Worm (Caenorhabditis elegans) whole organism, late embryonic: ENCODE data around the gene spp-10.
A peak's percentile ranks its signal among the peaks of the same experiment; 100 is the strongest.

Experiments
- C08G9.2 ChIP-seq: sonication (generic microtip); optimal IDR thresholded peaks from 2 replicates; lab custom pipeline; 2016; ENCODE audit warnings: mild to moderate bottlenecking, missing genetic modification characterization, moderate library complexity, missing compliant biosample characterization
- C38D4.7 ChIP-seq: fragments of 200-800 bp; sonication (Bioruptor generic); optimal IDR thresholded peaks from 2 replicates; lab custom pipeline; 2018; ENCODE audit warnings: mild to moderate bottlenecking, missing genetic modification characterization, moderate library complexity, missing compliant biosample characterization
- F13H6.1 ChIP-seq: sonication (generic microtip); optimal IDR thresholded peaks from 2 replicates; lab custom pipeline; 2016; ENCODE audit warnings: missing genetic modification characterization, missing compliant biosample characterization
- K02D7.2 ChIP-seq: sonication (generic microtip); optimal IDR thresholded peaks from 2 replicates; lab custom pipeline; 2017; ENCODE audit warnings: mild to moderate bottlenecking, missing genetic modification characterization, missing compliant biosample characterization
- T23F11.4 ChIP-seq: fragments of 200-800 bp; sonication (Bioruptor generic); optimal IDR thresholded peaks from 2 replicates; lab custom pipeline; 2018; ENCODE audit warnings: mild to moderate bottlenecking, missing genetic modification characterization, missing compliant biosample characterization
- ceh-14 ChIP-seq: sonication (generic microtip); optimal IDR thresholded peaks from 2 replicates; lab custom pipeline; 2016; ENCODE audit warnings: missing genotype, missing genetic modification characterization, missing compliant biosample characterization
- ceh-18 ChIP-seq: sonication (generic microtip); optimal IDR thresholded peaks from 2 replicates; lab custom pipeline; 2016; ENCODE audit warnings: missing genetic modification characterization, missing compliant biosample characterization
- ceh-19 ChIP-seq: fragments of 200-800 bp; sonication (Bioruptor generic); optimal IDR thresholded peaks from 2 replicates; lab custom pipeline; 2018; ENCODE audit warnings: mild to moderate bottlenecking, missing genetic modification characterization, missing compliant biosample characterization
- ceh-2 ChIP-seq: sonication (generic microtip); optimal IDR thresholded peaks from 2 replicates; lab custom pipeline; 2016; ENCODE audit warnings: missing genotype, missing genetic modification characterization, missing compliant biosample characterization
- ceh-22 ChIP-seq: sonication (generic microtip); optimal IDR thresholded peaks from 2 replicates; lab custom pipeline; 2017; ENCODE audit warnings: missing biosample characterization, missing genetic modification characterization
- ceh-30 ChIP-seq: fragments of 150-350 bp; optimal IDR thresholded peaks from 2 replicates; lab custom pipeline; 2014; ENCODE audit warnings: missing biosample characterization, missing genetic modification characterization
- ceh-31 ChIP-seq: sonication (generic microtip); optimal IDR thresholded peaks from 2 replicates; lab custom pipeline; 2016; ENCODE audit warnings: missing genetic modification characterization, missing compliant biosample characterization
- ceh-45 ChIP-seq: fragments of 200-800 bp; sonication (Bioruptor generic); IDR thresholded peaks from 2 replicates; pipeline ENCODE4 v1.3.6; 2022; ENCODE audit warnings: missing genetic modification reagents, missing genetic modification characterization, missing compliant biosample characterization
- ceh-6 ChIP-seq: fragments of 200-800 bp; sonication (Bioruptor generic); optimal IDR thresholded peaks from 2 replicates; lab custom pipeline; 2018; ENCODE audit warnings: mild to moderate bottlenecking, missing genetic modification characterization, missing compliant biosample characterization
- ceh-9 ChIP-seq: sonication (generic microtip); optimal IDR thresholded peaks from 2 replicates; lab custom pipeline; 2016; ENCODE audit warnings: mild to moderate bottlenecking, missing genetic modification characterization, inconsistent platforms, missing compliant biosample characterization
- dmd-4 ChIP-seq: sonication (generic microtip); optimal IDR thresholded peaks from 2 replicates; lab custom pipeline; 2016; ENCODE audit warnings: borderline replicate concordance, missing genetic modification characterization, missing compliant biosample characterization
- dve-1 ChIP-seq: sonication (generic microtip); optimal IDR thresholded peaks from 2 replicates; lab custom pipeline; 2017; ENCODE audit warnings: antibody characterized with exemption, mild to moderate bottlenecking, missing genetic modification characterization, missing compliant biosample characterization
- elt-2 ChIP-seq: sonication (generic microtip); optimal IDR thresholded peaks from 2 replicates; lab custom pipeline; 2016; ENCODE audit warnings: missing genetic modification reagents, missing genetic modification characterization, missing compliant biosample characterization
- fax-1 ChIP-seq: sonication (generic microtip); optimal IDR thresholded peaks from 2 replicates; lab custom pipeline; 2016; ENCODE audit warnings: missing genotype, missing genetic modification characterization, missing compliant biosample characterization
- fkh-10 ChIP-seq: fragments of 150-350 bp; optimal IDR thresholded peaks from 2 replicates; lab custom pipeline; 2014; ENCODE audit warnings: missing biosample characterization, missing genetic modification reagents, missing genetic modification characterization
- hlh-15 ChIP-seq: sonication (generic microtip); optimal IDR thresholded peaks from 2 replicates; lab custom pipeline; 2016; ENCODE audit warnings: missing genetic modification characterization, missing compliant biosample characterization
- hlh-30 ChIP-seq: sonication (generic microtip); optimal IDR thresholded peaks from 2 replicates; lab custom pipeline; 2017; ENCODE audit warnings: antibody characterized with exemption, missing genetic modification characterization, missing compliant biosample characterization; ENCODE audit not compliant: insufficient read depth
- hlh-6 ChIP-seq: sonication (generic microtip); optimal IDR thresholded peaks from 2 replicates; lab custom pipeline; 2016; ENCODE audit warnings: missing genotype, missing genetic modification characterization, missing compliant biosample characterization
- lim-6 ChIP-seq: sonication (generic microtip); optimal IDR thresholded peaks from 2 replicates; lab custom pipeline; 2016; ENCODE audit warnings: missing genetic modification characterization, missing compliant biosample characterization
- lin-11 ChIP-seq: fragments of 200-800 bp; sonication (Bioruptor generic); optimal IDR thresholded peaks from 2 replicates; lab custom pipeline; 2018; ENCODE audit warnings: mild to moderate bottlenecking, missing genetic modification characterization, missing compliant biosample characterization
- madf-2 ChIP-seq: sonication (generic microtip); optimal IDR thresholded peaks from 2 replicates; lab custom pipeline; 2017; ENCODE audit warnings: missing genetic modification characterization, missing compliant biosample characterization
- mec-3 ChIP-seq: sonication (generic microtip); optimal IDR thresholded peaks from 2 replicates; lab custom pipeline; 2016; ENCODE audit warnings: borderline replicate concordance, missing genetic modification characterization, missing compliant biosample characterization
- nhr-11 ChIP-seq: fragments of 150-350 bp; optimal IDR thresholded peaks from 2 replicates; lab custom pipeline; 2014; ENCODE audit warnings: missing biosample characterization, missing genetic modification characterization
- nhr-232 ChIP-seq: sonication (generic microtip); optimal IDR thresholded peaks from 2 replicates; lab custom pipeline; 2016; ENCODE audit warnings: missing genetic modification characterization, missing compliant biosample characterization
- npax-4 ChIP-seq: sonication (generic microtip); optimal IDR thresholded peaks from 2 replicates; lab custom pipeline; 2016; ENCODE audit warnings: missing genetic modification characterization, missing compliant biosample characterization
- pag-3 ChIP-seq: sonication (generic microtip); optimal IDR thresholded peaks from 2 replicates; lab custom pipeline; 2016; ENCODE audit warnings: missing compliant biosample characterization, missing genetic modification characterization, borderline replicate concordance
- pax-1 ChIP-seq: fragments of 150-350 bp; optimal IDR thresholded peaks from 2 replicates; lab custom pipeline; 2014; ENCODE audit warnings: missing biosample characterization, missing genetic modification characterization
- pqm-1 ChIP-seq: sonication (generic microtip); optimal IDR thresholded peaks from 2 replicates; lab custom pipeline; 2016; ENCODE audit warnings: missing genetic modification characterization, missing compliant biosample characterization
- rnt-1 ChIP-seq: sonication (generic microtip); optimal IDR thresholded peaks from 2 replicates; lab custom pipeline; 2016; ENCODE audit warnings: missing genetic modification characterization, missing compliant biosample characterization
- sdc-2 ChIP-seq: sonication (generic microtip); optimal IDR thresholded peaks from 2 replicates; lab custom pipeline; 2016; ENCODE audit warnings: missing genotype, missing genetic modification characterization, missing compliant biosample characterization
- sox-2 ChIP-seq: fragments of 200-800 bp; sonication (Bioruptor generic); IDR thresholded peaks from 2 replicates; pipeline ENCODE4 v1.3.6; 2022; ENCODE audit warnings: missing genetic modification reagents, missing genetic modification characterization, missing compliant biosample characterization
- tbx-2 ChIP-seq: sonication (generic microtip); optimal IDR thresholded peaks from 2 replicates; lab custom pipeline; 2016; ENCODE audit warnings: missing genetic modification characterization, missing compliant biosample characterization
- tbx-7 ChIP-seq: sonication (generic microtip); optimal IDR thresholded peaks from 2 replicates; lab custom pipeline; 2016; ENCODE audit warnings: missing genotype, missing genetic modification characterization, missing compliant biosample characterization
- ttx-3 ChIP-seq: sonication (generic microtip); optimal IDR thresholded peaks from 2 replicates; lab custom pipeline; 2016; ENCODE audit warnings: missing genetic modification reagents, missing genetic modification characterization, missing compliant biosample characterization
- unc-3 ChIP-seq, 2 experiments: fragments of 200-800 bp in 1 of 2; sonication (Bioruptor generic) in 1 of 2; sonication (generic microtip) in 1 of 2; conservative IDR thresholded peaks in 1 of 2; optimal IDR thresholded peaks in 1 of 2; 2 replicates each; pipeline versions ENCODE4 v1.3.6 to Lab custom; 2016 to 2022; ENCODE audit warnings: missing compliant biosample characterization in 2 of 2, missing genetic modification characterization in 2 of 2, missing genetic modification reagents in 1 of 2
- unc-42 ChIP-seq: sonication (generic microtip); optimal IDR thresholded peaks from 2 replicates; lab custom pipeline; 2016; ENCODE audit warnings: missing genotype, missing genetic modification characterization, missing compliant biosample characterization
- unc-55 ChIP-seq: sonication (generic microtip); optimal IDR thresholded peaks from 2 replicates; lab custom pipeline; 2017; ENCODE audit warnings: missing biosample characterization, missing genetic modification reagents, missing genetic modification characterization

The spp-10 gene

DNA sequence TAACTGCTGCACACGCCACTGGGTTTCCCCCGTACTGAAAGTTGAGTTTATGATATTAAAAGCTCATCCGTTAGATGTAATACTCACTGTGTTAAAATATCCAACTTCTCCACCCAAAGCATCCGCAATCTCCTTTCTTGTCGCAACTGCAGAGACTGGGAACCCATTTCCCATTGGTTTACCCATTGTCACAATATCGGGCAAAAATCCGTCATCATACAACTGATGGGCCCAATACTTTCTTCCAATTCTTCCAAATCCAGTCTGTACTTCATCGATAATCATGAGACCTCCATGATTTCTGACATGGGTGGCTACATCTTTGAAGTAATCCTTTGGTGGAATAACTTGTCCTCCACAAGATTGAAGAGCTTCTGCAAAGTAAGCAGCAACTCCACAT is 27.1 kb upstream of the spp-10 start:
- TF ChIP-seq unc-42 (tag; lab: Kevin White, UChicago) (no peak), hlh-30 (tag; lab: Kevin White, UChicago) (no peak), nhr-232 (no peak), lin-11 (tag; lab: Kevin White, UChicago) (no peak), pax-1 (tag; lab: Kevin White, UChicago) (no peak), T23F11.4 (GFP tag; lab: Kevin White, UChicago) (no peak), ceh-18 (no peak), madf-2 (tag; lab: Kevin White, UChicago) (no peak), sdc-2 (tag; lab: Kevin White, UChicago) (no peak), F13H6.1 (tag; lab: Kevin White, UChicago) (no peak), dmd-4 (tag; lab: Kevin White, UChicago) (no peak), ceh-22 (tag; lab: Kevin White, UChicago) (no peak), ceh-9 (tag; lab: Kevin White, UChicago) (no peak), npax-4 (tag; lab: Kevin White, UChicago) (no peak), fkh-10 (no peak), ceh-31 (no peak), pqm-1 (tag; lab: Kevin White, UChicago) (no peak)

DNA sequence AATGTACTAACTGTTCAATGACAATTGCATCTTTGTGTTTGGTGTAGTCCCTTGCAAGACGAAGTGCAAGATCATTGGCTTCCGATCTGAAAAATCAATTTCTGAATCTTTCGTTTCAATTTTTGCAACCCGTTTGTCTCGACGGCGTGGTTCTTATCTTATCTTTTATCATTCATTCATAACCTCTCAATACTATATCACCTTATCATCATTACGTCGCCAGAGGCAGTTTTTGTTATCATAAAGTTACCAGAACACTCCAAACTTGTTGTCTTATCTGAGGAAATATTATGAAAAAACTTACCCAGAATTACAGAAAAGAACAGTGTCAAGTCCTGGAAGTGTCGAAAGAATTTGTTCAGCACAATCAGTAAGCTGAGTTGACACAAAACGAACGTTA is 26.4 kb upstream of the spp-10 start:
- TF ChIP-seq tbx-7 (no peak), elt-2 (tag; lab: Kevin White, UChicago) (peak; percentile 99), fax-1 (tag; lab: Kevin White, UChicago) (no peak), lim-6 (tag; lab: Kevin White, UChicago) (no peak), ceh-6 (no peak)
- TF ChIP-seq, all 69 proteins: peak for 1

DNA sequence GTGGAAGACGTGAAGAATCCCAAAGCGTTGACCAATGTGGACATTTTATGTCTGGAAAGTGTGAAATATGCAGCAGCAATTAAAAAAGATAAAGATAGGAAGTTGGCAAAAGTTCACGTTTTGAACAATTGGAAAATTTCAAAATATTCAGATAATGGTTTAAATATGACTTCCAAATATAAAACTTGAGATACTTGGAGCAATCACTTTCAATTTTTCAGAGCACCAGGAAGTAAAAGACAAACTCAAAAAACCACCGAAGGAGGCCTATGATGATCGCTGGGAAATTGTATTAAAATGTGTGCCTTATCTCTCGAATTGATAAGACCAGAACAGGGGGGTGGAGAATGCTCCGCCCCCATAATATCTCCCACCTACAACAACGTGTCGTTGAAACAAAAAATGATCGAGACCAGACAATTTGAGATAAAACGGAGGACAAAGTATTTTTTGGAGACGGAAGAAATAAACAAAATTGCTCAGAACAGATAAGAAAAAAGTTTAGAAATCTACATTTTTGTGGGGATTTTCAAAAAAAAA is 25.2 kb upstream of the spp-10 start, which contains the start of gene eppl-1:
eppl-1 (minus strand) TSS at position 51 of the 540 bp plus-strand sequence.
- TF ChIP-seq ceh-45 (GFP tag; lab: Robert Waterston, UW), result no peak
- peak; percentile 37 for TF ChIP-seq elt-2 (tag; lab: Kevin White, UChicago)

DNA sequence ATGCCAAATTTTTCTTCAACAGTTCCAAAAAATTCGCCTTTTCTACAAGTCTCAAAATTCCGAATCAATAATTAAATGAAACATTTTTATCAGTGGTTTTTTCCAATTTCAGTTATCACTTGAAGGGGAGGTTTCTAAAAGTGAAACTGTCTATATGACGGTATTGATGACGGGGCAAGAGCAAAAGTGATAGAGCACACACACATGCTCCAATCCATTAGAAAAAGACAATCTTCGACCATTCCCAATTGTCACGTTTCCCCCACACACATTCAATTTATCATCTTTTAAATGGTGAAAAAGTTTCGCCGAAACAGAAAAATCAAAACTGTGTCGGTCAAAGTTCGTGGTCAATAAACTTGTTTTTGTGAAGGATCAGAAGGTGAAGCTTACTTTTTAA is 23.8 kb upstream of the spp-10 start:
- TF ChIP-seq sdc-2 (tag; lab: Kevin White, UChicago) (no peak), mec-3 (tag; lab: Kevin White, UChicago) (no peak), ceh-19 (GFP tag; lab: Kevin White, UChicago) (no peak), ttx-3 (tag; lab: Kevin White, UChicago) (no peak), tbx-2 (tag; lab: Kevin White, UChicago) (no peak), ceh-18 (no peak), ceh-45 (GFP tag; lab: Robert Waterston, UW) (no peak), ceh-31 (no peak)

DNA sequence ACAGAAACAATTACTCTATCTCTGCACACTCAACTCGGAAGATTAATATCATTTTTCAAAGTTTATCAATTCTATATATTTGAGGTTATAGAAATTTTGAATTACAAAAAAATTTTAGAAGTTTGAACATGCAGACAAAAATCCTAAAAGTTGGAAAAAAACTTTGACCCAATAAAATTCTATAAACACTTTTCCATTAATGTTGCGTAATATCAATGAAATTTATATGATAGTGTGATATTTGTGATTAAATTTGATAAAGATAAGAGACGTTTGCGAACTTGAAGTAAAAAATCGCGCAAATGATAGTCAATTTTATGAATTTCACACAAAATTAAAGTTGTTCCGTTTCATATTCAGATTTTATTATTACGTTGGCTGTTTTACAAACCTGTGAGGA is 22.9 kb upstream of the spp-10 start:
- TF ChIP-seq elt-2 (tag; lab: Kevin White, UChicago) (peak; percentile 68), pag-3 (no peak)

DNA sequence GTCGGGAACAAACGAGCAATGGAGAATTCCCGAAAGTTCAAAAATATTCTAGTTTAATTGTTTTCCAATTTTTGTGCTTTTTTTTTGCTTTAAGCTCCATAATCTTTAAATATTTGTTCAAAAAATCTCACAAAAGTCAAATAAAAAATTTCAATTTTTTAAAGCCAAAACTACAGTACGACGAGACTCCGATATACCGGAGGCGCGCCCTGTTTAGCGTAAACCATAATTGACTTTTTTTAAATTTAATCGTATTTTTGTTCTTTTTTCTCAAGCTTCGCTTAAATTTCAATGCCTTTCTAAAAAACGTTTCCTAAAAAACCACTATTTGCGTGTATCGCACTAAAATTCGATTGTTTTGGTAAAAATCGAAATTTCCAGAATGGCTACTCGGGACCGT is 20.1 kb upstream of the spp-10 start, which contains the start of gene syx-4:
syx-4 (plus strand) TSS at position 382 of the 400 bp plus-strand sequence.
- no peak for TF ChIP-seq hlh-15 (tag; lab: Kevin White, UChicago)
- no peak for TF ChIP-seq unc-3 (GFP tag; conservative IDR thresholded peaks at IDR 0.05; lab: Robert Waterston, UW)
- TF ChIP-seq unc-3 (tag; optimal IDR thresholded peaks at IDR 0.05; lab: Kevin White, UChicago), result no peak
- no peak for TF ChIP-seq tbx-2 (tag; lab: Kevin White, UChicago)
- no peak for TF ChIP-seq dve-1 (tag; lab: Kevin White, UChicago)
- no peak for TF ChIP-seq unc-55 (GFP tag; lab: Kevin White, UChicago)
- TF ChIP-seq ceh-19 (GFP tag; lab: Kevin White, UChicago), result no peak
- no peak for TF ChIP-seq ceh-14 (tag; lab: Kevin White, UChicago)
- no peak for TF ChIP-seq hlh-6 (tag; lab: Kevin White, UChicago)
- TF ChIP-seq ceh-45 (GFP tag; lab: Robert Waterston, UW), result no peak
- no peak for TF ChIP-seq rnt-1 (tag; lab: Kevin White, UChicago)
- no peak for TF ChIP-seq sox-2 (GFP tag; lab: Robert Waterston, UW)
- TF ChIP-seq ceh-2, result no peak
- TF ChIP-seq C38D4.7 (GFP tag; lab: Kevin White, UChicago), result no peak
- no peak for TF ChIP-seq C08G9.2 (tag; lab: Kevin White, UChicago)
- TF ChIP-seq K02D7.2, result no peak
- TF ChIP-seq nhr-11 (tag; lab: Kevin White, UChicago), result no peak
- no peak for TF ChIP-seq ceh-30 (tag; lab: Kevin White, UChicago)
